Fruit fly (Drosophila melanogaster) whole organism, wandering third instar larva: Measurements from ENCODE around the gene Ada3.

Experiments used
- CG9705 ChIP-seq: fragments of 200-800 bp; sonication (Bioruptor generic); optimal IDR thresholded peaks from 2 replicates; lab custom pipeline; 2018; ENCODE audit warnings: missing biosample characterization, mild to moderate bottlenecking, missing genetic modification characterization
- CrebA ChIP-seq: fragments of 200-800 bp; sonication (Bioruptor generic); optimal IDR thresholded peaks from 2 replicates; lab custom pipeline; 2016; ENCODE audit warnings: missing biosample characterization, mild to moderate bottlenecking, missing genetic modification characterization, borderline replicate concordance
- Dif ChIP-seq: fragments of 200-275, 200-300 bp; sonication (Bioruptor generic); optimal IDR thresholded peaks from 2 replicates; lab custom pipeline; 2018; ENCODE audit warnings: missing biosample characterization, missing genetic modification characterization; ENCODE audit not compliant: partially characterized antibody
- GATAd ChIP-seq: sonication (Bioruptor generic); optimal IDR thresholded peaks from 2 replicates; lab custom pipeline; 2016; ENCODE audit warnings: missing biosample characterization, missing genetic modification characterization
- HLH106 ChIP-seq: fragments of 200-800 bp; optimal IDR thresholded peaks from 3 replicates; lab custom pipeline; 2019; ENCODE audit warnings: missing biosample characterization, mild to moderate bottlenecking, missing genetic modification characterization, moderate library complexity
- Hnf4 ChIP-seq: fragments of 200-800 bp; sonication (Bioruptor generic); optimal IDR thresholded peaks from 2 replicates; lab custom pipeline; 2016; ENCODE audit warnings: missing biosample characterization, mild to moderate bottlenecking, missing genetic modification characterization
- Hr78 ChIP-seq: fragments of >200 bp; optimal IDR thresholded peaks from 2 replicates; lab custom pipeline; 2017; ENCODE audit warnings: missing biosample characterization, missing genetic modification characterization
- Jra ChIP-seq: sonication (Bioruptor generic); optimal IDR thresholded peaks from 2 replicates; lab custom pipeline; 2016; ENCODE audit warnings: missing biosample characterization, missing genetic modification characterization
- Mio ChIP-seq: sonication (Bioruptor generic); optimal IDR thresholded peaks from 2 replicates; lab custom pipeline; 2016; ENCODE audit warnings: missing biosample characterization, missing genetic modification characterization
- Myc ChIP-seq: fragments of >200 bp; optimal IDR thresholded peaks from 2 replicates; lab custom pipeline; 2017
- N ChIP-seq: fragments of >200 bp; optimal IDR thresholded peaks from 2 replicates; lab custom pipeline; 2018; ENCODE audit warnings: missing biosample characterization, missing external identifiers, missing genetic modification characterization
- OdsH ChIP-seq: fragments of 200-800 bp; sonication (Bioruptor generic); optimal IDR thresholded peaks from 2 replicates; lab custom pipeline; 2016; ENCODE audit warnings: missing biosample characterization, mild to moderate bottlenecking, missing genetic modification characterization
- Rel ChIP-seq, 2 experiments: fragments of 200-800 bp; sonication (Bioruptor generic) in 1 of 2; optimal IDR thresholded peaks; 2 replicates in 1 of 2; 3 replicates in 1 of 2; lab custom pipeline; 2016 to 2019; ENCODE audit warnings: mild to moderate bottlenecking in 2 of 2, missing biosample characterization in 2 of 2, missing genetic modification characterization in 2 of 2, moderate library complexity in 1 of 2
- Sp1 ChIP-seq: fragments of 200-800 bp; sonication (Bioruptor generic); optimal IDR thresholded peaks from 3 replicates; lab custom pipeline; 2019; ENCODE audit warnings: missing biosample characterization, mild to moderate bottlenecking, missing genetic modification characterization, moderate library complexity
- Vsx2 ChIP-seq: fragments of 200-300, 225-300 bp; sonication (Bioruptor generic); optimal IDR thresholded peaks from 2 replicates; lab custom pipeline; 2018; ENCODE audit warnings: missing biosample characterization, missing genetic modification characterization; ENCODE audit not compliant: partially characterized antibody
- brk ChIP-seq: fragments of 200-800 bp; sonication (Bioruptor generic); optimal IDR thresholded peaks from 2 replicates; lab custom pipeline; 2016; ENCODE audit warnings: missing biosample characterization, mild to moderate bottlenecking, missing genetic modification characterization
- dmrt93B ChIP-seq: fragments of 200-800 bp; sonication (Bioruptor generic); optimal IDR thresholded peaks from 2 replicates; lab custom pipeline; 2018; ENCODE audit warnings: missing biosample characterization, mild to moderate bottlenecking, missing genetic modification characterization
- dsf ChIP-seq: sonication (Bioruptor generic); optimal IDR thresholded peaks from 2 replicates; lab custom pipeline; 2016; ENCODE audit warnings: missing biosample characterization, missing genetic modification characterization, borderline replicate concordance
- foxo ChIP-seq, 2 experiments: fragments of 200-800 bp; sonication (Bioruptor generic); optimal IDR thresholded peaks; 2 replicates in 1 of 2; 3 replicates in 1 of 2; lab custom pipeline; 2016 to 2017; ENCODE audit warnings: missing biosample characterization in 2 of 2, missing genetic modification characterization in 2 of 2
- fru ChIP-seq: fragments of 200-800 bp; sonication (Bioruptor generic); optimal IDR thresholded peaks from 3 replicates; lab custom pipeline; 2016; ENCODE audit warnings: missing biosample characterization, mild to moderate bottlenecking, missing genetic modification characterization
- h ChIP-seq: fragments of 200-800 bp; sonication (Bioruptor generic); optimal IDR thresholded peaks from 3 replicates; lab custom pipeline; 2016; ENCODE audit warnings: missing biosample characterization, mild to moderate bottlenecking, missing genetic modification characterization
- jim ChIP-seq: fragments of 175-275, 200-325 bp; sonication (Bioruptor generic); optimal IDR thresholded peaks from 2 replicates; lab custom pipeline; 2016; ENCODE audit warnings: missing biosample characterization, mild to moderate bottlenecking, missing genetic modification characterization
- lola ChIP-seq: fragments of >200 bp; optimal IDR thresholded peaks from 2 replicates; lab custom pipeline; 2017; ENCODE audit warnings: missing biosample characterization, missing genetic modification characterization
- pan ChIP-seq: fragments of >200 bp; optimal IDR thresholded peaks from 2 replicates; lab custom pipeline; 2017
- psq ChIP-seq: fragments of 200-800 bp; sonication (Bioruptor generic); optimal IDR thresholded peaks from 3 replicates; lab custom pipeline; 2017; ENCODE audit warnings: missing biosample characterization, mild to moderate bottlenecking, missing genetic modification characterization, moderate library complexity
- rgr ChIP-seq: fragments of 200-800 bp; sonication (Bioruptor generic); optimal IDR thresholded peaks from 3 replicates; lab custom pipeline; 2016; ENCODE audit warnings: missing biosample characterization, mild to moderate bottlenecking, missing genetic modification characterization
- sage ChIP-seq: fragments of 200-800 bp; sonication (Bioruptor generic); optimal IDR thresholded peaks from 2 replicates; lab custom pipeline; 2016; ENCODE audit warnings: missing biosample characterization, mild to moderate bottlenecking, missing genetic modification characterization
- sv ChIP-seq: fragments of 200-800 bp; sonication (Bioruptor generic); optimal IDR thresholded peaks from 3 replicates; lab custom pipeline; 2016; ENCODE audit warnings: missing biosample characterization, missing genetic modification characterization
- usp ChIP-seq: fragments of >200 bp; optimal IDR thresholded peaks from 2 replicates; lab custom pipeline; 2017; ENCODE audit warnings: missing biosample characterization, missing genetic modification characterization
- woc ChIP-seq: sonication (Bioruptor generic); optimal IDR thresholded peaks from 2 replicates; lab custom pipeline; 2016; ENCODE audit warnings: missing biosample characterization, mild to moderate bottlenecking, missing genetic modification characterization

The Ada3 gene

DNA sequence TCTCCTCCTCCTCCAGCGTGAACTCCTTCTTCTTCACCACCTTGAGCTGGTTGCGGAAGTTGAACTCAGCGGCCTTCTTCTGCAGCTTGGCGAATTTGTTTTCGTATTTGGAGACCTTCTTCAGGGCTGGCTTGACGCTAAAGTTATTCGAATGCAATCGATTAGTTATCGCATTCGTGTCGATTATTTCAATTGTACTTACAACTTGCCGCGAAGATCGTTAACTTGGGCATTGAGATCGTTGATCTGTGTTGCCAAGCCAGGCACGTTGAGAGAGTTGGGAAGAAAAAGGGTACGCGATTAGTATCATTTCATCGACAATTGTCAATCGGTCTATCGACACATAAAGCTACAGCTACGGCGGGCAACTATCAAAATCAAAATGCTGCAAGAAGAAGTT lies 21.1 kb downstream of the Ada3 start:
- no peak for TF ChIP-seq N (GFP tag; lab: Kevin White, UChicago)

DNA sequence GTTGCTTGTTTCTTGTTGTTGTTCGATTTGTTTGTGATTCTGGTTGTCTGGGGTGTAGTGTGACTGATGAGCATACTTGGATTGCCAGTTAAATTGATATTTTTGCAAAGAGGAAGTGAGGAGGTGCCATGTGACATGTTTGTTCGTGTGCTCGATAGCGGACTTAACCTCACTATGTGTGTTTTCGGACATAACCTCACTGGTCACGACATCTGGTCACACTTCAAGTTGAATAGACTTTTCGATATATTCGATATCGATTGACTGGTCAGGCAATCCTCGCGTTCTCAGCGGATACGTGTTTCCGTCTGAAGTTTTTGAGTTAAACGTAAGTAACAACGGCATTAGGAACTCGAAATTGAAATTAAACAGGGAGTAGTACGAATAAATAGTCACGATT lies 23.1 kb downstream of the Ada3 start:
- TF ChIP-seq Hr78 (no peak), CG9705 (GFP tag; lab: Kevin White, UChicago) (no peak), psq (GFP tag; lab: Kevin White, UChicago) (no peak), dmrt93B (GFP tag; lab: Kevin White, UChicago) (no peak), N (GFP tag; lab: Kevin White, UChicago) (no peak), Rel (GFP tag; optimal IDR thresholded peaks at IDR 0.05; lab: Kevin White, UChicago) (no peak), Rel (tag; optimal IDR thresholded peaks at IDR 0.05; lab: Kevin White, UChicago) (no peak), Sp1 (no peak), Mio (GFP tag; lab: Kevin White, UChicago) (no peak), Vsx2 (GFP tag; lab: Kevin White, UChicago) (no peak), Hnf4 (no peak), sage (no peak), GATAd (GFP tag; lab: Kevin White, UChicago) (no peak)

DNA sequence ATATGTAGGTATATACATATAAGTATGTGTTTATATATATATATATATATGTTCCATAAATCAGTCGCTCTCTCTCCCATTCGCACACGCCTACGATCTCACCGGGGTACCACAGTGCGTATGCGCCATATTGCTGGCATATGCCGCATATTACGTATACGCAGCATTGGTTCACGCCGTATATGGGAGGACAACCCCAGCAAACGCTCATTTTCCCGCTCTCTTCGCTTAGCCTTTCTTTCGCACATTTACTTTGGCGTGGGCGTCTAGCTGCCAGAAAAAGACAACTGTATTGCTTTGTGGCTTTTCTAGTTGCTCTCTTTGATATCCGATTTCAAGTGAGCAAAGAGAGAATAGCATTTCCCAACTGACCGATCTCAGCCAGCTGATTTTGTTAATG lies 29.2 kb downstream of the Ada3 start:
- TF ChIP-seq N (GFP tag; lab: Kevin White, UChicago) (no peak), woc (no peak), Mio (GFP tag; lab: Kevin White, UChicago) (no peak), usp (no peak), CrebA (GFP tag; lab: Kevin White, UChicago) (no peak), Dif (no peak), Vsx2 (GFP tag; lab: Kevin White, UChicago) (no peak), foxo (GFP tag; optimal IDR thresholded peaks at IDR 0.05; lab: Kevin White, UChicago) (no peak), dmrt93B (GFP tag; lab: Kevin White, UChicago) (no peak), GATAd (GFP tag; lab: Kevin White, UChicago) (no peak), dsf (GFP tag; lab: Kevin White, UChicago) (no peak), rgr (GFP tag; lab: Kevin White, UChicago) (no peak), Jra (GFP tag; lab: Kevin White, UChicago) (no peak), lola (GFP tag; lab: Kevin White, UChicago) (no peak), sv (GFP tag; lab: Kevin White, UChicago) (no peak), psq (GFP tag; lab: Kevin White, UChicago) (no peak), Myc (lab: Kevin White, UChicago) (no peak), Hnf4 (no peak), brk (no peak), jim (no peak)
- TF ChIP-seq, all 38 proteins: peak for 0

DNA sequence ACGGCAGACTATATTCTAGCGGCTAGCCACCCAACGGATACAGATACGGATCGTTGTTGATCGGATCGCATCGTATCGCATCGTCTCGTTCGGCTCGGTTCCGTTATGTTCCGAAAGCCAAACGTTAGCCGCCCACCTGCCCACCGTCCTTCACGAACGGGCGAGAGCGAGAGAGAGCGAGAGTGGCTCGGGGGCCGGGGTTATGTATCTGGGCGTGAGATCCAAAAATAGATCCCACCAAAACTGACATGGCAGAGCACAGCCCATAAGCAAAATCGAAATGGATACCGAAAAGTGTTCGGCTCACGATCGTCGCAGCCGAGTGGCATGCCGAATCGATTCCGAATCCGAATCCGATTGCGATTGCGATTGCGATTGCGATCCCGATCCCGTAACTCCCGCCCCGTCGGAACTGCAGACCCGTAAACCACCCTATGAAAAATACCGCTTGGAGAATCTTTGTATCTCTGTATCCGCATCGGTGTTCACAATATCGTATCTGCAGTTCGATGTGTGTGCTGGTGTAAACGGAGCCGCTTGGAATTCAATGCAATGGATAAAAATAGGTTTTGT lies 31.3 kb downstream of the Ada3 start, which contains the start of gene wupA:
wupA (minus strand) TSS at position 112 of the 573 bp plus-strand sequence.
- TF ChIP-seq pan (lab: Kevin White, UChicago): no peak

DNA sequence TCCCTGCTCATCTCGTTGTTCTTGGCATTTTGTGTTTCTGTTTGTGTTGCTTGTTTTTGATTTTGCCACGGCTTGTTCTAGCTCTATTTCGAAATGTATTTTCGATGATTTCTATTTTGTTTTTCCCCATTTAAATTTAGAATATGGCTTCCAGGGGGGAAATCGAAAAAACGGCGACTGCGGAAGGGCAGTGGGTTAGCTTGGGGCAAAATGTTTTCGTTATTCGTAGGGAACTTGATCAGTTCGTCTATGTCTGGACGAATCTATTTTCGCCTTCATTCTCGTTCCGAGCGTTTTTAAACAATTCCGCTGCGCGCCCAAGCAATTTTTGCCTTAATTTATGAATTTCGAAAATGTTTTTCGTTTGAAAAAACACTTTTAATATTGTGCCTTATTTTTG lies 33.0 kb downstream of the Ada3 start:
- TF ChIP-seq h (GFP tag; lab: Kevin White, UChicago) (no peak), usp (no peak), Hr78 (no peak), Mio (GFP tag; lab: Kevin White, UChicago) (no peak), Dif (no peak), OdsH (GFP tag; lab: Kevin White, UChicago) (no peak), N (GFP tag; lab: Kevin White, UChicago) (no peak), pan (lab: Kevin White, UChicago) (no peak)

DNA sequence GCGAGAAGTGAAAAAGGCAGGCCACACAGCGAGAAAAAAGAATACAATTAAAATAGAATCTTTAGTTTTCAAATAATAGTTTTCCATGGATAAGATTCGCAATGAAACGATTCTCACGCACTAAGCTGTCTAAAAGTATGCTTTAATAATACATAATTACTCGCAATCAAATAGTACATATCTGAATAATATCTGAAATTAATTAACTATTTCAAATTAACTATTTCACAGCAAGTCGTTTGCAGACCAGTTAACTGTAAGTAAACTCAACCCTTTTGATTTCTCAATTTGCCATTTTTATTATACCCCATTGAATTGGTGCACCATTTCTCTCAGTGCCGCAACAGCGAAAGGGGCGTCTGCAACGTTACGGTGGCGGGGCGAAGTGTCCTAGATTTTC lies 40.0 kb downstream of the Ada3 start:
- TF ChIP-seq fru (GFP tag; lab: Kevin White, UChicago): no peak
- TF ChIP-seq HLH106 (tag; lab: Kevin White, UChicago): no peak
- no peak for TF ChIP-seq woc
- no peak for TF ChIP-seq lola (GFP tag; lab: Kevin White, UChicago)
- TF ChIP-seq h (GFP tag; lab: Kevin White, UChicago): no peak
- TF ChIP-seq Jra (GFP tag; lab: Kevin White, UChicago): no peak
